Fruit fly (Drosophila melanogaster): ENCODE measurements around the gene Cpr78Cc.

Gene Cpr78Cc

dm6 chr3L:21304400-21304799 lies 4.0 kb downstream of the Cpr78Cc start, which contains the start of the genes CG11309 and CG7632 (continued):
- peak in 1 of 3 experiments; percentile 99 for TF ChIP-seq Stat92E (GFP tag; optimal IDR thresholded peaks at IDR 0.05)
- peak; percentile 99 for TF ChIP-seq caup (GFP tag; optimal IDR thresholded peaks at IDR 0.05; ENCODE audit: severe bottlenecking)
- TF ChIP-seq CG12071 (GFP tag; optimal IDR thresholded peaks at IDR 0.05): peak; percentile 100
- peak; percentile 93 for TF ChIP-seq CG2116 (GFP tag; optimal IDR thresholded peaks at IDR 0.05)
- TF ChIP-seq gro (GFP tag; optimal IDR thresholded peaks at IDR 0.05): peak; percentile 99
- peak; percentile 98 for TF ChIP-seq exex (tag; optimal IDR thresholded peaks at IDR 0.05)
- TF ChIP-seq CG3847 (GFP tag; IDR thresholded peaks at IDR 0.05): peak; percentile 97
- peak; percentile 100 for TF ChIP-seq Fer3 (tag; optimal IDR thresholded peaks at IDR 0.05)
- TF ChIP-seq Bteb2 (GFP tag; optimal IDR thresholded peaks at IDR 0.05): peak; percentile 99
- TF ChIP-seq tgo (GFP tag; IDR thresholded peaks at IDR 0.05): peak; percentile 97
- TF ChIP-seq Rx (GFP tag; IDR thresholded peaks at IDR 0.05): peak; percentile 97
- TF ChIP-seq CG33557 (GFP tag; optimal IDR thresholded peaks at IDR 0.05): peak; percentile 100
- TF ChIP-seq CG30431 (GFP tag; optimal IDR thresholded peaks at IDR 0.05): peak; percentile 94
- TF ChIP-seq luna (GFP tag; optimal IDR thresholded peaks at IDR 0.05): peak; percentile 95
- peak; percentile 91 for TF ChIP-seq CG14965 (GFP tag; optimal IDR thresholded peaks at IDR 0.05; ENCODE audit: borderline replicate concordance)
- TF ChIP-seq ttk (GFP tag; IDR thresholded peaks at IDR 0.05): peak; percentile 97
- peak; percentile 97 for TF ChIP-seq Atf-2 (GFP tag; optimal IDR thresholded peaks at IDR 0.05)
- TF ChIP-seq grau (tag; optimal IDR thresholded peaks at IDR 0.05): peak; percentile 99
- peak; percentile 99 for TF ChIP-seq CG11695 (GFP tag; IDR thresholded peaks at IDR 0.05)
- peak; percentile 94 for TF ChIP-seq CG2889 (GFP tag; IDR thresholded peaks at IDR 0.05)
- TF ChIP-seq sug (tag; optimal IDR thresholded peaks at IDR 0.05): peak; percentile 99
- TF ChIP-seq CG17829 (tag; optimal IDR thresholded peaks at IDR 0.05): peak; percentile 100
- peak; percentile 87 for TF ChIP-seq CG3995 (GFP tag; optimal IDR thresholded peaks at IDR 0.05)
- TF ChIP-seq ato (GFP tag; IDR thresholded peaks at IDR 0.05; ENCODE audit: partially characterized antibody): no peak
- TF ChIP-seq cas (GFP tag; IDR thresholded peaks at IDR 0.05): peak; percentile 97
- TF ChIP-seq gcm (GFP tag; optimal IDR thresholded peaks at IDR 0.05): peak; percentile 100
- peak; percentile 100 for TF ChIP-seq CG12299 (tag; optimal IDR thresholded peaks at IDR 0.05)
- TF ChIP-seq crol (GFP tag; IDR thresholded peaks at IDR 0.05): peak; percentile 71
- peak; percentile 98 for TF ChIP-seq Hey (tag; optimal IDR thresholded peaks at IDR 0.05)
- no peak for TF ChIP-seq pita (GFP tag; optimal IDR thresholded peaks at IDR 0.05)
- TF ChIP-seq nerfin-2 (GFP tag; IDR thresholded peaks at IDR 0.05; ENCODE audit: partially characterized antibody): no peak
- TF ChIP-seq CG14860 (GFP tag; IDR thresholded peaks at IDR 0.05; ENCODE audit: partially characterized antibody): no peak
- peak; percentile 99 for TF ChIP-seq CG1233 (GFP tag; optimal IDR thresholded peaks at IDR 0.05)
- peak; percentile 97 for TF ChIP-seq ken (GFP tag; IDR thresholded peaks at IDR 0.05)
- TF ChIP-seq Lim3 (GFP tag; IDR thresholded peaks at IDR 0.05): peak; percentile 66
- peak; percentile 98 for TF ChIP-seq CG5245 (GFP tag; optimal IDR thresholded peaks at IDR 0.05)
- no peak for TF ChIP-seq chinmo (GFP tag; IDR thresholded peaks at IDR 0.05; ENCODE audit: partially characterized antibody)
- TF ChIP-seq CG10274 (GFP tag; optimal IDR thresholded peaks at IDR 0.05): peak; percentile 94
- TF ChIP-seq nmo (GFP tag; optimal IDR thresholded peaks at IDR 0.05): peak; percentile 100
- TF ChIP-seq CG15601 (tag; optimal IDR thresholded peaks at IDR 0.05): peak; percentile 99
- TF ChIP-seq CG9727 (GFP tag; optimal IDR thresholded peaks at IDR 0.05): peak; percentile 100
- TF ChIP-seq trh (GFP tag; optimal IDR thresholded peaks at IDR 0.05): peak; percentile 96
- TF ChIP-seq CG3163 (GFP tag; optimal IDR thresholded peaks at IDR 0.05): peak; percentile 90
- TF ChIP-seq chn (GFP tag; optimal IDR thresholded peaks at IDR 0.05): peak; percentile 98
- peak; percentile 99 for TF ChIP-seq CG8290 (GFP tag; optimal IDR thresholded peaks at IDR 0.05)
- peak; percentile 98 to 100 for TF ChIP-seq CG8290 (tag; optimal IDR thresholded peaks at IDR 0.05)
- TF ChIP-seq Elba2 (GFP tag; optimal IDR thresholded peaks at IDR 0.05): peak; percentile 86
- no peak for TF ChIP-seq pan (optimal IDR thresholded peaks at IDR 0.05)
- TF ChIP-seq pan (GFP tag; optimal IDR thresholded peaks at IDR 0.05 in 1 of 2, IDR thresholded peaks at IDR 0.05 in 1 of 2): peak in 1 of 2 experiments; percentile 99
- no peak for TF ChIP-seq CG8478 (optimal IDR thresholded peaks at IDR 0.05)
- TF ChIP-seq Gug (GFP tag; IDR thresholded peaks at IDR 0.05): peak; percentile 72; the same call in 3 of the 4 replicates
